Worm (Caenorhabditis elegans) whole organism, late embryonic: ENCODE results near the gene C25A6.1.

Experiments
- T23F11.4 ChIP-seq: fragments of 200-800 bp; sonication (Bioruptor generic); optimal IDR thresholded peaks from 2 replicates; lab custom pipeline; 2018; ENCODE audit warnings: mild to moderate bottlenecking, missing genetic modification characterization, missing compliant biosample characterization
- elt-2 ChIP-seq: sonication (generic microtip); optimal IDR thresholded peaks from 2 replicates; lab custom pipeline; 2016; ENCODE audit warnings: missing genetic modification reagents, missing genetic modification characterization, missing compliant biosample characterization
- nhr-11 ChIP-seq: fragments of 150-350 bp; optimal IDR thresholded peaks from 2 replicates; lab custom pipeline; 2014; ENCODE audit warnings: missing biosample characterization, missing genetic modification characterization
- odd-2 ChIP-seq: sonication (generic microtip); optimal IDR thresholded peaks from 2 replicates; lab custom pipeline; 2017; ENCODE audit warnings: antibody characterized with exemption, mild to moderate bottlenecking, missing genetic modification characterization, missing compliant biosample characterization
- pqm-1 ChIP-seq: sonication (generic microtip); optimal IDR thresholded peaks from 2 replicates; lab custom pipeline; 2016; ENCODE audit warnings: missing genetic modification characterization, missing compliant biosample characterization

- TF ChIP-seq nhr-11 (tag; lab: Kevin White, UChicago): no peak
- peak; percentile 41 for TF ChIP-seq pqm-1 (tag; lab: Kevin White, UChicago)
- no peak for TF ChIP-seq odd-2 (tag; lab: Kevin White, UChicago)
- TF ChIP-seq elt-2: peak; percentile 96
- no peak for TF ChIP-seq T23F11.4 (GFP tag; lab: Kevin White, UChicago)
Measured at ce11 chrV:5433020-5433419, 24.7 kb downstream of the C25A6.1 start, which contains the start of gene acl-6.
